Fruit fly (Drosophila melanogaster) whole organism, embryonic: ENCODE results near the gene Dhod.
A peak's percentile ranks its signal among the peaks of the same experiment; 100 is the strongest.

Experiments
- CG10267 ChIP-seq: fragments of 200-800 bp; sonication (Bioruptor generic); optimal IDR thresholded peaks from 2 replicates; lab custom pipeline; 2018; ENCODE audit warnings: missing biosample characterization, mild to moderate bottlenecking, missing genetic modification characterization, moderate library complexity
- CG11695 ChIP-seq: fragments of 200-800 bp; sonication (Bioruptor generic); IDR thresholded peaks from 3 replicates; pipeline ENCODE4 v1.3.6; 2022; ENCODE audit warnings: missing biosample characterization, missing genetic modification characterization
- CG13775 ChIP-seq: fragments of 200-800 bp; sonication (Bioruptor generic); optimal IDR thresholded peaks from 3 replicates; lab custom pipeline; 2017; ENCODE audit warnings: missing biosample characterization, mild to moderate bottlenecking, missing genetic modification characterization
- CG15479 ChIP-seq: fragments of 200-800 bp; sonication (Bioruptor generic); optimal IDR thresholded peaks from 3 replicates; lab custom pipeline; 2019; ENCODE audit warnings: missing biosample characterization, mild to moderate bottlenecking, missing genetic modification characterization, moderate library complexity
- CG15696 ChIP-seq: fragments of 200-800 bp; sonication (Bioruptor generic); optimal IDR thresholded peaks from 2 replicates; lab custom pipeline; 2019; ENCODE audit warnings: missing biosample characterization, mild to moderate bottlenecking, missing genetic modification characterization, moderate library complexity
- CG30431 ChIP-seq: fragments of 200-800 bp; sonication (Bioruptor generic); optimal IDR thresholded peaks from 2 replicates; lab custom pipeline; 2017; ENCODE audit warnings: missing biosample characterization, missing genetic modification characterization
- CG32767 ChIP-seq: fragments of 200-800 bp; sonication (Bioruptor generic); IDR thresholded peaks from 2 replicates; pipeline ENCODE4 v1.3.6; 2022; ENCODE audit warnings: missing biosample characterization, missing genetic modification characterization
- CG3407 ChIP-seq: fragments of 200-800 bp; sonication (Bioruptor generic); optimal IDR thresholded peaks from 2 replicates; lab custom pipeline; 2018; ENCODE audit warnings: missing biosample characterization, mild to moderate bottlenecking, missing genetic modification characterization
- CG4328 ChIP-seq: fragments of 200-800 bp; sonication (Bioruptor generic); optimal IDR thresholded peaks from 3 replicates; lab custom pipeline; 2017; ENCODE audit warnings: missing biosample characterization, missing genetic modification reagents, missing genetic modification characterization
- CG4360 ChIP-seq: fragments of 200-800 bp; sonication (Bioruptor generic); IDR thresholded peaks from 2 replicates; pipeline ENCODE4 v1.3.6; 2022; ENCODE audit warnings: missing biosample characterization, missing genetic modification characterization
- CG4854 ChIP-seq: fragments of 200-800 bp; sonication (Bioruptor generic); optimal IDR thresholded peaks from 2 replicates; lab custom pipeline; 2016; ENCODE audit warnings: missing biosample characterization, missing genetic modification characterization, inconsistent platforms
- CG7556 ChIP-seq: fragments of 200-800 bp; sonication (Bioruptor generic); optimal IDR thresholded peaks from 2 replicates; lab custom pipeline; 2017; ENCODE audit warnings: missing biosample characterization, mild to moderate bottlenecking, missing genetic modification characterization
- CG8359 ChIP-seq: fragments of 200-800 bp; sonication (Bioruptor generic); optimal IDR thresholded peaks from 2 replicates; lab custom pipeline; 2017; ENCODE audit warnings: missing biosample characterization, mild to moderate bottlenecking, missing genetic modification characterization, borderline replicate concordance
- D ChIP-seq, 2 experiments: fragments of 200-800 bp in 1 of 2; fragments of >200 bp in 1 of 2; sonication (Bioruptor generic) in 1 of 2; optimal IDR thresholded peaks; 2 replicates in 1 of 2; 3 replicates in 1 of 2; lab custom pipeline; 2017; ENCODE audit warnings: mild to moderate bottlenecking in 1 of 2, missing biosample characterization in 1 of 2, missing genetic modification characterization in 1 of 2, missing genetic modification reagents in 1 of 2
- Eip74EF ChIP-seq, 2 experiments: fragments of 200-800 bp in 1 of 2; fragments of >200 bp in 1 of 2; sonication (Bioruptor generic) in 1 of 2; optimal IDR thresholded peaks; 2 replicates each; lab custom pipeline; 2017 to 2019; ENCODE audit warnings: missing biosample characterization in 2 of 2, missing genetic modification characterization in 2 of 2, mild to moderate bottlenecking in 1 of 2, moderate library complexity in 1 of 2
- Gsc ChIP-seq: fragments of 200-800 bp; sonication (Bioruptor generic); IDR thresholded peaks from 2 replicates; pipeline ENCODE4 v1.3.6; 2022; ENCODE audit warnings: missing biosample characterization, missing genetic modification characterization
- H2.0 ChIP-seq: fragments of 200-800 bp; sonication (Bioruptor generic); IDR thresholded peaks from 2 replicates; pipeline ENCODE4 v1.3.6; 2022; ENCODE audit warnings: missing biosample characterization, missing genetic modification characterization
- HHEX ChIP-seq: fragments of 200-800 bp; sonication (Bioruptor generic); optimal IDR thresholded peaks from 3 replicates; lab custom pipeline; 2017; ENCODE audit warnings: missing biosample characterization, mild to moderate bottlenecking, missing genetic modification characterization, missing genetic modification reagents
- HmgD ChIP-seq: fragments of 200-800 bp; sonication (Bioruptor generic); optimal IDR thresholded peaks from 3 replicates; lab custom pipeline; 2016; ENCODE audit warnings: missing biosample characterization, missing genetic modification characterization
- Hr51 ChIP-seq, 2 experiments: fragments of 200-800 bp; sonication (Bioruptor generic); optimal IDR thresholded peaks; 2 replicates in 1 of 2; 3 replicates in 1 of 2; lab custom pipeline; 2016 to 2018; ENCODE audit warnings: missing biosample characterization in 2 of 2, missing genetic modification characterization in 2 of 2, mild to moderate bottlenecking in 1 of 2, moderate library complexity in 1 of 2
- Kr ChIP-seq: fragments of 200-800 bp; sonication (Bioruptor generic); optimal IDR thresholded peaks from 2 replicates; lab custom pipeline; 2017; ENCODE audit warnings: missing biosample characterization, mild to moderate bottlenecking, missing genetic modification characterization
- Lhr ChIP-seq: fragments of 200-800 bp; sonication (Bioruptor generic); optimal IDR thresholded peaks from 3 replicates; lab custom pipeline; 2017; ENCODE audit warnings: mild to moderate bottlenecking, missing biosample characterization, missing genetic modification reagents, missing genetic modification characterization
- Lpt ChIP-seq: fragments of >200 bp; optimal IDR thresholded peaks from 2 replicates; lab custom pipeline; 2018; ENCODE audit warnings: missing biosample characterization, missing genetic modification characterization
- Max ChIP-seq: fragments of 200-800 bp; sonication (Bioruptor generic); optimal IDR thresholded peaks from 2 replicates; lab custom pipeline; 2016; ENCODE audit warnings: missing biosample characterization, mild to moderate bottlenecking, missing genetic modification characterization
- Oaz ChIP-seq: fragments of 200-800 bp; sonication (Bioruptor generic); IDR thresholded peaks from 2 replicates; pipeline ENCODE4 v1.3.6; 2022; ENCODE audit warnings: missing biosample characterization, missing genetic modification characterization
- Opbp ChIP-seq: fragments of 200-800 bp; sonication (Bioruptor generic); IDR thresholded peaks from 3 replicates; pipeline ENCODE4 v1.3.6; 2022; ENCODE audit warnings: missing biosample characterization, missing genetic modification characterization; ENCODE audit not compliant: partially characterized antibody
- Ptx1 ChIP-seq: fragments of 200-800 bp; sonication (Bioruptor generic); IDR thresholded peaks from 2 replicates; pipeline ENCODE4 v1.3.6; 2022; ENCODE audit warnings: missing biosample characterization, missing genetic modification characterization
- Six4 ChIP-seq: fragments of 200-800 bp; sonication (Bioruptor generic); optimal IDR thresholded peaks from 2 replicates; lab custom pipeline; 2016; ENCODE audit warnings: missing biosample characterization, missing genetic modification characterization
- Sry-δ ChIP-seq: fragments of 200-800 bp; sonication (Bioruptor generic); optimal IDR thresholded peaks from 2 replicates; lab custom pipeline; 2016; ENCODE audit warnings: missing biosample characterization, missing genetic modification characterization
- Ssrp ChIP-seq: fragments of 200-800 bp; sonication (Bioruptor generic); optimal IDR thresholded peaks from 2 replicates; lab custom pipeline; 2018; ENCODE audit warnings: missing biosample characterization, mild to moderate bottlenecking, missing genetic modification characterization, moderate library complexity
- bcd ChIP-seq: fragments of 200-800 bp; sonication (Bioruptor generic); optimal IDR thresholded peaks from 2 replicates; lab custom pipeline; 2017; ENCODE audit warnings: missing biosample characterization, mild to moderate bottlenecking, missing genetic modification characterization
- bsh ChIP-seq, 2 experiments: fragments of 200-800 bp; sonication (Bioruptor generic); optimal IDR thresholded peaks; 2 replicates each; lab custom pipeline; 2017 to 2018; ENCODE audit warnings: mild to moderate bottlenecking in 2 of 2, missing biosample characterization in 2 of 2, missing genetic modification characterization in 2 of 2, moderate library complexity in 1 of 2
- cad ChIP-seq: fragments of >200 bp; optimal IDR thresholded peaks from 2 replicates; lab custom pipeline; 2017; ENCODE audit warnings: missing biosample characterization, missing genetic modification characterization
- dysf ChIP-seq: fragments of 200-800 bp; sonication (Bioruptor generic); IDR thresholded peaks from 3 replicates; pipeline ENCODE4 v1.3.6; 2022; ENCODE audit warnings: missing biosample characterization, missing genetic modification characterization
- ems ChIP-seq: fragments of 200-800 bp; sonication (Bioruptor generic); optimal IDR thresholded peaks from 3 replicates; lab custom pipeline; 2016; ENCODE audit warnings: missing biosample characterization, missing genetic modification characterization
- ftz-f1 ChIP-seq: fragments of 200-800 bp; sonication (Bioruptor generic); optimal IDR thresholded peaks from 2 replicates; lab custom pipeline; 2016; ENCODE audit warnings: missing biosample characterization, missing genetic modification characterization
- grau ChIP-seq: fragments of 200-800 bp; optimal IDR thresholded peaks from 3 replicates; lab custom pipeline; 2019; ENCODE audit warnings: missing biosample characterization, mild to moderate bottlenecking, missing genetic modification characterization, moderate library complexity
- gt ChIP-seq: fragments of 200-800 bp; sonication (Bioruptor generic); IDR thresholded peaks from 2 replicates; pipeline ENCODE4 v1.3.6; 2022; ENCODE audit warnings: missing biosample characterization, missing genetic modification characterization
- nerfin-2 ChIP-seq: fragments of 200-800 bp; sonication (Bioruptor generic); IDR thresholded peaks from 2 replicates; pipeline ENCODE4 v1.3.6; 2022; ENCODE audit warnings: missing biosample characterization, missing genetic modification characterization; ENCODE audit not compliant: partially characterized antibody
- pan ChIP-seq, 4 experiments: fragments of >200 bp in 3 of 4; fragments of 200-800 bp in 1 of 4; sonication (Bioruptor generic) in 1 of 4; optimal IDR thresholded peaks in 3 of 4; IDR thresholded peaks in 1 of 4; 2 replicates each; pipeline versions ENCODE4 v1.3.6 to Lab custom; 2017 to 2022; ENCODE audit warnings: missing biosample characterization in 2 of 4, missing genetic modification characterization in 2 of 4, mixed read lengths in 1 of 4
- pfk ChIP-seq: fragments of 200-800 bp; sonication (Bioruptor generic); optimal IDR thresholded peaks from 2 replicates; lab custom pipeline; 2018; ENCODE audit warnings: missing biosample characterization, mild to moderate bottlenecking, missing genetic modification characterization, moderate library complexity
- psq ChIP-seq: fragments of 200-800 bp; sonication (Bioruptor generic); optimal IDR thresholded peaks from 2 replicates; lab custom pipeline; 2017; ENCODE audit warnings: missing biosample characterization, missing genetic modification characterization
- tgo ChIP-seq: fragments of 200-800 bp; sonication (Bioruptor generic); IDR thresholded peaks from 3 replicates; pipeline ENCODE4 v1.3.6; 2022; ENCODE audit warnings: missing biosample characterization, missing genetic modification characterization
- tll ChIP-seq, 2 experiments: fragments of 200-800 bp in 1 of 2; fragments of >200 bp in 1 of 2; sonication (Bioruptor generic) in 1 of 2; optimal IDR thresholded peaks; 2 replicates each; lab custom pipeline; 2017 to 2019; ENCODE audit warnings: missing biosample characterization in 2 of 2, missing genetic modification characterization in 2 of 2, mild to moderate bottlenecking in 1 of 2, moderate library complexity in 1 of 2
- trh ChIP-seq: fragments of 200-800 bp; sonication (Bioruptor generic); optimal IDR thresholded peaks from 2 replicates; lab custom pipeline; 2016; ENCODE audit warnings: missing biosample characterization, missing genetic modification characterization
- zen ChIP-seq: fragments of 200-800 bp; sonication (Bioruptor generic); optimal IDR thresholded peaks from 3 replicates; lab custom pipeline; 2018; ENCODE audit warnings: missing biosample characterization, mild to moderate bottlenecking, missing genetic modification characterization, moderate library complexity

Gene Dhod

DNA sequence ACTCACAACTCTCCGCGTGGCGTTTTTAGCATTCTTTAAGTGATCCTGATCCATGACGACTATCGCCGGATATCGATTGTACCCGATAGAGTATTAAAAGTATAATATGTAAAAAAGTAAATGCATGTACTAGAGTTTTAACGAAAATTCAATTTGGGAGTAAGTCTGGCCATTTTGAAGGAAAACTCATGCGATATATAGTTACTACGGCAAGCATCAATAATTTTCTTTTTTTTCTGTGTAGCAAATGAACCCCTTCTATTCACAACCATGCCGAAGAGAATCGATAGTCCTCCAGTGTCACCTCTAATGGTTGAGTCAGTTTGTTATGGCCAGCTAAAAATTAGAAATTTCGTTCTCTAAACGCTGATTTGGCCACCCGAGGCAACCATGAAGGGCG lies at the start of gene Dhod, which contains the start of gene Sys1 (continued):
- no peak for TF ChIP-seq ftz-f1 (GFP tag; lab: Kevin White, UChicago)
- peak; percentile 76 for TF ChIP-seq tgo (GFP tag; lab: Robert Waterston, UW)
- TF ChIP-seq Oaz (GFP tag; lab: Robert Waterston, UW): no peak
- TF ChIP-seq CG4854 (GFP tag; lab: Kevin White, UChicago): peak; percentile 51
- peak in 1 of 2 experiments; percentile 25 for TF ChIP-seq tll (GFP tag; optimal IDR thresholded peaks at IDR 0.05; lab: Kevin White, UChicago)
- no peak for TF ChIP-seq CG4360
- TF ChIP-seq grau (tag; lab: Kevin White, UChicago): peak; percentile 69
- TF ChIP-seq Lhr: no peak
- TF ChIP-seq bsh (GFP tag; optimal IDR thresholded peaks at IDR 0.05; lab: Kevin White, UChicago): peak in 1 of 2 experiments; percentile 53
- TF ChIP-seq CG8359 (GFP tag; lab: Kevin White, UChicago): no peak
- TF ChIP-seq CG13775 (GFP tag; lab: Kevin White, UChicago): peak; percentile 76
- peak; percentile 39 for TF ChIP-seq bcd (GFP tag; lab: Kevin White, UChicago)
- TF ChIP-seq CG4328: no peak
- no peak for TF ChIP-seq psq
- TF ChIP-seq Eip74EF (GFP tag; optimal IDR thresholded peaks at IDR 0.05; lab: Kevin White, UChicago): no peak
- TF ChIP-seq pfk (GFP tag; lab: Kevin White, UChicago): no peak
- peak; percentile 82 for TF ChIP-seq ems
- peak; percentile 64; the same call in 1 of the 2 replicates for TF ChIP-seq nerfin-2 (GFP tag; lab: Robert Waterston, UW)
- TF ChIP-seq Six4 (GFP tag; lab: Kevin White, UChicago): peak; percentile 47
- TF ChIP-seq Opbp (GFP tag; lab: Robert Waterston, UW): peak; percentile 66; the same call in 2 of the 3 replicates
- TF ChIP-seq H2.0 (GFP tag; lab: Robert Waterston, UW): peak; percentile 56
- TF ChIP-seq Gsc (GFP tag; lab: Robert Waterston, UW): no peak
- TF ChIP-seq CG7556 (GFP tag; lab: Kevin White, UChicago): peak; percentile 33
- peak; percentile 8 for TF ChIP-seq Ssrp (tag; lab: Kevin White, UChicago)
- peak; percentile 37; the same call in 1 of the 3 replicates for TF ChIP-seq dysf (GFP tag; lab: Robert Waterston, UW)
- TF ChIP-seq Lpt (GFP tag; lab: Kevin White, UChicago): no peak
- no peak for TF ChIP-seq CG3407

DNA sequence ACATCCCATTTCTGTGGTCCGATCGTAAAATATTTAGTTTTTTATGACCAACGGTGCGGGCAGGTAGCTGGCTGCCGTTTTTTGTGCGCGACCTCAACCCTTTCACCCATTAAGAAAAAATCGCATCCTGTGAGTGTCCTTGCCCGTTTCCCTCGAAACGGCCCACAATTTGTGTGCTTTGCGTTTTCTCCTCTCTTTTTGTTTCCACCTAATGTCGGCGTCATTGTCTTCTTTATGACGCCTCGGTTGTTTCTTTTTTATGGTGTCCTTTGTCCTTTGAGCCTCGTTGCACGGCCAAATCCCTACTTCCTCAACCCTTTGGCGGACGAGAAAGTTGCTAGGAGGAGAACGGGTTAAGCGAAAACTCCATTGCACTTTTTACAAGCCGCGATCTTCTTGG lies 48.5 kb upstream of the Dhod start:
- TF ChIP-seq cad (GFP tag; lab: Kevin White, UChicago): peak; percentile 82
- TF ChIP-seq trh (GFP tag; lab: Kevin White, UChicago): no peak
- peak; percentile 40 for TF ChIP-seq D (optimal IDR thresholded peaks at IDR 0.05; lab: Kevin White, UChicago)
- TF ChIP-seq D (GFP tag; optimal IDR thresholded peaks at IDR 0.05; lab: Kevin White, UChicago): no peak
- peak; percentile 76 for TF ChIP-seq zen (tag; lab: Kevin White, UChicago)
- peak; percentile 93 for TF ChIP-seq Kr (GFP tag; lab: Kevin White, UChicago)
- TF ChIP-seq tll (GFP tag; optimal IDR thresholded peaks at IDR 0.05; lab: Kevin White, UChicago): peak in 1 of 2 experiments; percentile 20

DNA sequence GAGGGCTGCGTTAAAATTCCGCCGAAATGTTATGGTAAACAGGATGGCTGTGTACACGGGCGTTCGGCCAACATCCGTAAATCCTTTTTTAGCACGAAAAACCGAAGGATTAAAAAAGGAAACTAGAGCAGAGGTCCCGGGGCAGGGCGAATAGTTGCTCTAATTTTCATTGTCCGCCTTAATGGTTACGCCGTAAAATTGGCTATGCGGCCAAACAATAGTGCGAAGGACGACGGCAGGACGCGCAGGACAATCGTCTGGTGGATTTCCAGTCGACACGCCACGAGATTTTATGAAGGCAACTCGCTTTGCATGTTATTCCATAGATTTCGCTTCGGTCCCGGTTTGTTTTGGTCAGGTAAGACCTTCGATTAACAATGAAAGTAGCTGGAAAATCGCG lies 47.9 kb upstream of the Dhod start:
- TF ChIP-seq HHEX (GFP tag; lab: Kevin White, UChicago): no peak
- no peak for TF ChIP-seq CG10267
- TF ChIP-seq Max (GFP tag; lab: Kevin White, UChicago): no peak
- peak; percentile 64 for TF ChIP-seq CG15479 (GFP tag; lab: Kevin White, UChicago)
- TF ChIP-seq CG32767: no peak
- TF ChIP-seq CG15696 (tag; lab: Kevin White, UChicago): no peak
- TF ChIP-seq nerfin-2 (GFP tag; lab: Robert Waterston, UW): no peak
- no peak for TF ChIP-seq gt (GFP tag; lab: Robert Waterston, UW)
- TF ChIP-seq CG30431 (GFP tag; lab: Kevin White, UChicago): no peak
- peak; percentile 73 for TF ChIP-seq D (optimal IDR thresholded peaks at IDR 0.05; lab: Kevin White, UChicago)
- TF ChIP-seq D (GFP tag; optimal IDR thresholded peaks at IDR 0.05; lab: Kevin White, UChicago): no peak
- TF ChIP-seq pan (optimal IDR thresholded peaks at IDR 0.05; lab: Kevin White, UChicago): no peak
- no peak for TF ChIP-seq pan (GFP tag; optimal IDR thresholded peaks at IDR 0.05 in 1 of 2, IDR thresholded peaks at IDR 0.05 in 1 of 2)
- TF ChIP-seq CG8359 (GFP tag; lab: Kevin White, UChicago): no peak
- no peak for TF ChIP-seq Ptx1
- TF ChIP-seq Sry-δ (GFP tag; lab: Kevin White, UChicago): no peak
- no peak for TF ChIP-seq CG11695 (GFP tag; lab: Robert Waterston, UW)
- TF ChIP-seq Hr51 (GFP tag; optimal IDR thresholded peaks at IDR 0.05; lab: Kevin White, UChicago): no peak
- TF ChIP-seq HmgD (GFP tag; lab: Kevin White, UChicago): no peak
